Worm (Caenorhabditis elegans) whole organism, early embryonic: Measurements from ENCODE around the gene gbh-1.

Experiments used
- B0310.2 ChIP-seq: sonication (generic microtip); optimal IDR thresholded peaks from 2 replicates; lab custom pipeline; 2016; ENCODE audit warnings: mild to moderate bottlenecking, missing genetic modification characterization, missing compliant biosample characterization
- F13C5.2 ChIP-seq: sonication (generic microtip); optimal IDR thresholded peaks from 2 replicates; lab custom pipeline; 2017; ENCODE audit warnings: mild to moderate bottlenecking, missing genetic modification characterization, inconsistent platforms, missing compliant biosample characterization
- aly-1 ChIP-seq: sonication (generic microtip); optimal IDR thresholded peaks from 2 replicates; lab custom pipeline; 2016; ENCODE audit warnings: missing genetic modification characterization, missing compliant biosample characterization
- ama-1 ChIP-seq: fragments of 150-350 bp; optimal IDR thresholded peaks from 2 replicates; lab custom pipeline; 2014
- ceh-13 ChIP-seq: fragments of 200-800 bp; sonication (Bioruptor generic); optimal IDR thresholded peaks from 2 replicates; lab custom pipeline; 2018; ENCODE audit warnings: mild to moderate bottlenecking, missing genetic modification characterization, missing compliant biosample characterization
- ceh-36 ChIP-seq: sonication (generic microtip); optimal IDR thresholded peaks from 2 replicates; lab custom pipeline; 2016; ENCODE audit warnings: missing genetic modification characterization, inconsistent platforms, missing compliant biosample characterization
- ets-7 ChIP-seq: sonication (generic microtip); optimal IDR thresholded peaks from 2 replicates; lab custom pipeline; 2016; ENCODE audit warnings: missing genotype, missing genetic modification characterization, missing compliant biosample characterization
- flt-1 ChIP-seq: fragments of 200-800 bp; sonication (Bioruptor generic); IDR thresholded peaks from 2 replicates; pipeline ENCODE4 v1.3.6; 2022; ENCODE audit warnings: missing genetic modification characterization, missing compliant biosample characterization
- hmbx-1 ChIP-seq: sonication (generic microtip); optimal IDR thresholded peaks from 2 replicates; lab custom pipeline; 2016; ENCODE audit warnings: mild to moderate bottlenecking, missing genetic modification characterization, missing compliant biosample characterization
- hmg-4 ChIP-seq: fragments of 200-800 bp; sonication (Bioruptor generic); optimal IDR thresholded peaks from 2 replicates; lab custom pipeline; 2018; ENCODE audit warnings: mild to moderate bottlenecking, missing genetic modification characterization, missing compliant biosample characterization
- hnd-1 ChIP-seq: sonication (generic microtip); optimal IDR thresholded peaks from 2 replicates; lab custom pipeline; 2016; ENCODE audit warnings: missing genetic modification characterization, missing compliant biosample characterization
- pes-1 ChIP-seq: fragments of 200-800 bp; sonication (Bioruptor generic); IDR thresholded peaks from 2 replicates; pipeline ENCODE4 v1.3.6; 2022; ENCODE audit warnings: missing genetic modification reagents, missing genetic modification characterization, missing compliant biosample characterization
- scrt-1 ChIP-seq: fragments of 200-800 bp; sonication (Bioruptor generic); IDR thresholded peaks from 2 replicates; pipeline ENCODE4 v1.3.6; 2022; ENCODE audit warnings: missing genetic modification characterization, missing compliant biosample characterization
- sea-1 ChIP-seq: fragments of 200-800 bp; sonication (Bioruptor generic); conservative IDR thresholded peaks from 2 replicates; pipeline ENCODE4 v1.3.6; 2022; ENCODE audit warnings: missing genetic modification characterization, missing compliant biosample characterization
- tbx-11 ChIP-seq: fragments of 200-800 bp; sonication (Bioruptor generic); IDR thresholded peaks from 2 replicates; pipeline ENCODE4 v1.3.6; 2022; ENCODE audit warnings: missing genetic modification characterization, missing compliant biosample characterization
- tbx-37 ChIP-seq: fragments of 200-800 bp; sonication (Bioruptor generic); conservative IDR thresholded peaks from 2 replicates; pipeline ENCODE4 v1.3.6; 2022; ENCODE audit warnings: missing genetic modification reagents, missing genetic modification characterization, missing compliant biosample characterization
- tra-4 ChIP-seq: sonication (generic microtip); optimal IDR thresholded peaks from 2 replicates; lab custom pipeline; 2017; ENCODE audit warnings: missing genetic modification characterization, missing compliant biosample characterization

Gene gbh-1

DNA sequence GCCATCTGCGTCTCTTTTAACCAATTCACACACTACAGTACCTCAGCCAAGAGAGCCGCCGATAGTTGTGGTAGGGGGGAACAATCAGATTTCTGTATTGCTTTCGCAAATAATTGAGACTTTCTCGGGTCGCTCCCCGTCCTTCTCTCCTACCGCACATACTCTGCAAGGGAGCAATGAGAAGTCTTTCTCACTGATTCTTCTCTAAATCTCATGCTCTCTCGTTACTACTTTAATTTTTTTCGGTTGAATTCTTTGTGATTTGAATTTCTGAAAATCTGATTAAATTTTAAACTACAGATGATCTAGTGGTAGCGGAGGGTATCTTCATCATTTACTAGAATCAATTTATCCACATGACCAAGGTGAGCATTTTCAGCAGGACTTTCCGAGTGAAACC is 18.3 kb downstream of the gbh-1 start, which contains the start of gene ptb-1:
Gene ptb-1, plus strand, starts transcription at position 301 of the 400 bp plus-strand sequence.
- TF ChIP-seq hmbx-1 (tag; lab: Kevin White, UChicago) = no peak
- no peak for TF ChIP-seq B0310.2 (tag; lab: Kevin White, UChicago)
- TF ChIP-seq tbx-11 (GFP tag; lab: Robert Waterston, UW) = no peak
- TF ChIP-seq tra-4 (tag; lab: Kevin White, UChicago) = no peak
- no peak for TF ChIP-seq flt-1 (GFP tag; lab: Robert Waterston, UW)

- TF ChIP-seq flt-1 (GFP tag; lab: Robert Waterston, UW) (no peak), tbx-11 (GFP tag; lab: Robert Waterston, UW) (no peak), sea-1 (GFP tag; lab: Robert Waterston, UW) (no peak), aly-1 (tag; lab: Kevin White, UChicago) (no peak), hnd-1 (tag; lab: Kevin White, UChicago) (no peak), ama-1 (lab: Kevin White, UChicago) (no peak), hmbx-1 (tag; lab: Kevin White, UChicago) (no peak), hmg-4 (no peak), tra-4 (tag; lab: Kevin White, UChicago) (no peak), ceh-13 (GFP tag; lab: Kevin White, UChicago) (no peak), pes-1 (GFP tag; lab: Robert Waterston, UW) (no peak), F13C5.2 (tag; lab: Kevin White, UChicago) (no peak), ceh-36 (tag; lab: Kevin White, UChicago) (no peak), B0310.2 (tag; lab: Kevin White, UChicago) (no peak), scrt-1 (no peak), tbx-37 (GFP tag; lab: Robert Waterston, UW) (no peak), ets-7 (tag; lab: Kevin White, UChicago) (no peak)
These were observed 28.6 kb downstream of the gbh-1 start, which contains the start of gene D2089.3 for ce11 chrII:10665031-10665430. D2089.3 (minus strand) TSS chrII:10665131.

DNA sequence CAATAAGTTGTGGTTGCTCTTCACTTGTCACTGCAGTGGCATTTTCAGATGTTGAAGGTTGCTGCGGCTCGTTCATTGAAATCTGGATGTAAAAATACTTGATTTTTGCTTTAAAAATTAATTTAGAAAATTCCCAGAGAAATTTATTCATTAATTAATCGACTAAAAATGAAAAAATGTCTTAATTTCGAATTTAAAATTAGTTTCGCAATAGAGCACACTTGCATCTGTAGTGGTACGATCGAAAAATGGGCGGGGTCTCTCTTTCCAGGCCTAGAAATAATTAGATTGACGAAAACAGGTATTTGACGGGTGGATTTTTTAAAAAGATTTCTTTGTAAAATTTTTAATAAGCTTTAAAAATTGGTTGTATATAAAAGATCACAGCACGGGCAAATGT is 30.9 kb downstream of the gbh-1 start, which contains the start of gene D2089.8:
Gene D2089.8, minus strand, starts transcription at position 84 of the 400 bp plus-strand sequence.
- TF ChIP-seq ceh-13 (GFP tag; lab: Kevin White, UChicago) (no peak), ama-1 (lab: Kevin White, UChicago) (no peak), flt-1 (GFP tag; lab: Robert Waterston, UW) (no peak), hmg-4 (no peak), tbx-11 (GFP tag; lab: Robert Waterston, UW) (no peak), tbx-37 (GFP tag; lab: Robert Waterston, UW) (no peak), ets-7 (tag; lab: Kevin White, UChicago) (no peak), scrt-1 (no peak), B0310.2 (tag; lab: Kevin White, UChicago) (no peak), hnd-1 (tag; lab: Kevin White, UChicago) (no peak), sea-1 (GFP tag; lab: Robert Waterston, UW) (no peak), ceh-36 (tag; lab: Kevin White, UChicago) (no peak)

DNA sequence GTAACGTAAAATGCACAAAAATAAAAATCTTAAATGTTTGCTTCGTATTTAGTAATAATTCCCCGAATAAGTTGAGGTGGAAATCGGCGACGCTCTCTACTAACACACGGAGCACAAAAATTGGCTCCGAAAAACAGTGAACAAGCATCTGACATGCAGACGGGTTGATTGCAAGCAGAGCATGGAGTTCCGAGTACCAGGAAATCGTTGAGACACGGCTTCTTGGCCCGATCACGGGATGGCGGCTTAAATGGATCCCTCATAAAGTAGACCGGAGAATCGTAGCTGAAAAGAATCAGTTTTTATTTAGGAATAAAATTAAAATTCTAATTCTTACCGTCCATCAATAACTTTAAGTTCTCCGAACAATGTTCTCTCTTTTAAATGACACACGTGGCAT is 31.3 kb downstream of the gbh-1 start:
- TF ChIP-seq ceh-36 (tag; lab: Kevin White, UChicago) (no peak), ama-1 (lab: Kevin White, UChicago) (peak; percentile 61), hnd-1 (tag; lab: Kevin White, UChicago) (no peak), ets-7 (tag; lab: Kevin White, UChicago) (no peak)

- TF ChIP-seq tbx-11 (GFP tag; lab: Robert Waterston, UW) (no peak), F13C5.2 (tag; lab: Kevin White, UChicago) (no peak), tbx-37 (GFP tag; lab: Robert Waterston, UW) (no peak), B0310.2 (tag; lab: Kevin White, UChicago) (no peak), ceh-13 (GFP tag; lab: Kevin White, UChicago) (no peak), hmg-4 (no peak), flt-1 (GFP tag; lab: Robert Waterston, UW) (no peak), aly-1 (tag; lab: Kevin White, UChicago) (no peak), scrt-1 (no peak), hnd-1 (tag; lab: Kevin White, UChicago) (no peak), hmbx-1 (tag; lab: Kevin White, UChicago) (no peak), pes-1 (GFP tag; lab: Robert Waterston, UW) (no peak), ceh-36 (tag; lab: Kevin White, UChicago) (no peak), sea-1 (GFP tag; lab: Robert Waterston, UW) (no peak), tra-4 (tag; lab: Kevin White, UChicago) (no peak), ets-7 (tag; lab: Kevin White, UChicago) (no peak), ama-1 (lab: Kevin White, UChicago) (no peak)
These were observed 32.0 kb downstream of the gbh-1 start for ce11 chrII:10661448-10662064.

DNA sequence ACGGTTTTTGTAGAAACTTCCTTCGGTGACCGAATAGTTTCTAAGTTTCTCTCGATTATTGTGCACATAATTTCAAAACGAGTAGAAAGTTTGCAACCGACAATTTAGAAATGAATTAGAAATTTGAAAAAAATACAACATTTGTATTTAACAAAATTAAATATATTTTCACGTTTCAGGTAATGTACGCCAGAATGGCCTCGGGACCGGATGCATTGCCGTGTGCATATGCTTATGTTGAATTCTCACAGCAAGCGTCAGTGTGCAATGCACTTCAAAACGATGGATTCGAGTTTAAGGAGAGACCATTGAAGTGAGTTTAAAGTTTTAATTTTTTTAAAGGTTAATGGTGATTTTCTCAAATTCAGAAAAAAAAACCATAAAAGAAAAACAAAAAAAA is 32.7 kb downstream of the gbh-1 start, which contains the start of gene marc-2:
Gene marc-2, minus strand, starts transcription at position 101 of the 400 bp plus-strand sequence.
- no peak for TF ChIP-seq F13C5.2 (tag; lab: Kevin White, UChicago)
- TF ChIP-seq tbx-11 (GFP tag; lab: Robert Waterston, UW) = no peak
- TF ChIP-seq sea-1 (GFP tag; lab: Robert Waterston, UW) = no peak
- no peak for TF ChIP-seq tra-4 (tag; lab: Kevin White, UChicago)

ce11 chrII:10659585-10659984 is 34.0 kb downstream of the gbh-1 start:
- no peak for TF ChIP-seq tbx-37 (GFP tag; lab: Robert Waterston, UW)
- no peak for TF ChIP-seq pes-1 (GFP tag; lab: Robert Waterston, UW)
- TF ChIP-seq ceh-13 (GFP tag; lab: Kevin White, UChicago) = no peak
- TF ChIP-seq sea-1 (GFP tag; lab: Robert Waterston, UW) = no peak
- no peak for TF ChIP-seq F13C5.2 (tag; lab: Kevin White, UChicago)
- no peak for TF ChIP-seq aly-1 (tag; lab: Kevin White, UChicago)
- no peak for TF ChIP-seq ets-7 (tag; lab: Kevin White, UChicago)
- TF ChIP-seq hmbx-1 (tag; lab: Kevin White, UChicago) = no peak
- TF ChIP-seq ama-1 (lab: Kevin White, UChicago) = no peak
- TF ChIP-seq tbx-11 (GFP tag; lab: Robert Waterston, UW) = no peak
